Fruit fly (Drosophila melanogaster): Measurements from ENCODE around the gene CG12539.

Gene CG12539

DNA sequence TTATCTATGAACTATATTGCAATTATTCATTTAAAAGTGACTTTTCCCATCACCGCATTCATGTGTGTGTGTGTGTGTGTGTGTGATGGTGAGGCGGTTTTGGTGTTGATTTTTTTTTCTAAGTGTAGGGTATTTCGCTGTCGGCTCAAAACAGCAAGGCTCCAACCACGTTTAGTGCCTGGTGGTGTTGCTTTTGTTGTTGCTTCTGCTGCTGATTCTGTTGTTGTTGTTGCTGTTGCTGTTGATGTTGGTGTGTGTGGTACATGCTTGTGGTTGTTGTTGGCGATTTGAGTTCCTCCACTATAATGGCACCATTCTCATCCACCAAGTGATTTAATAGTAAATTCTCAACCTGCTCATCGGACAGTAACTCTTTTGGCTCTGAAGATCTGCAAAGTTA, 16.9 kb downstream of the CG12539 start:
- no peak for TF ChIP-seq Hr96 (GFP tag; optimal IDR thresholded peaks at IDR 0.05)
- TF ChIP-seq cic (GFP tag; optimal IDR thresholded peaks at IDR 0.05), result no peak
- TF ChIP-seq CG5204 (GFP tag; optimal IDR thresholded peaks at IDR 0.05), result no peak
- TF ChIP-seq CG33017 (tag; optimal IDR thresholded peaks at IDR 0.05), result no peak
- no peak for TF ChIP-seq CG7101 (tag; optimal IDR thresholded peaks at IDR 0.05)
- no peak for TF ChIP-seq tj (GFP tag; optimal IDR thresholded peaks at IDR 0.05)
- no peak for TF ChIP-seq cnc (optimal IDR thresholded peaks at IDR 0.05)
- no peak for TF ChIP-seq Mnt (GFP tag; optimal IDR thresholded peaks at IDR 0.05)
- no peak for TF ChIP-seq CG1620 (GFP tag; optimal IDR thresholded peaks at IDR 0.05)
- no peak for TF ChIP-seq CG7045 (GFP tag; optimal IDR thresholded peaks at IDR 0.05)
- no peak for TF ChIP-seq Clk (GFP tag; optimal IDR thresholded peaks at IDR 0.05)

DNA sequence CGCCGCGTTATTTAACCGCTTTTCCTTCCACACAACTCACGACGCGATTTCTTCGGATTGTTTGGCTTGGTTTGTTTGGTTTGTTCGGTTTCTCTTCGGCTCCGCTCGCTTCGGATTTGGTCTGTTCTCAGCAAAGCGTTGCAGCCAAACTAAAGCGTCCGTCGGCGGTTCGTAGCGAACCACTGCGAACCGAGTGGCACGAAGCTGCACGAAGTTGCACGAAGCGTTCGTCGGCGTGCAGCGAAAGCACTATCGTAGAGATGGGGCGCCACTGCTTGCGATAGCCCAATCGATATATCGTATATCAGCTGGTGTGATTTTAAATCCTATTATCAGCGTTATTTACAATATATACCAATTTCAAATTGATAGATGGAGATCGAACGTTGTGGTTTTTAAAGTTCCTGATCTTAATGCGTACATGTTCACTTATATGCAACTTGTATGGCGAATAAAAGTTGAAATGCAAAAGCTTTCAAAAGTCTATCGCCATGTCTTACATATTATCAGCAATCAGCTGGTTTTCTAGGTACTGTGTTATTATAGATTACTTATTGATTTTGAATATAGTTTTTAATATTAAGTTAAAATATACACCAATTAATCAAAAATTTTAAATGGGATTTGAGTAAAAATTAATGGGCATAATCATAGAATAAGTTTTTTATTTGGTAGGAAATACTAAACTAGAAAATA, 18.5 kb downstream of the CG12539 start, which contains the start of gene rut:
TSS of gene rut (minus strand) at position 152 of the 696 bp plus-strand sequence.
- TF ChIP-seq CG7045 (GFP tag; optimal IDR thresholded peaks at IDR 0.05) (no peak), toe (GFP tag; optimal IDR thresholded peaks at IDR 0.05) (no peak), ovo (GFP tag; optimal IDR thresholded peaks at IDR 0.05) (peak; percentile 0), Crg-1 (GFP tag; optimal IDR thresholded peaks at IDR 0.05) (no peak), cic (GFP tag; optimal IDR thresholded peaks at IDR 0.05) (peak; percentile 24), CG1620 (GFP tag; optimal IDR thresholded peaks at IDR 0.05) (peak; percentile 42), CG12768 (GFP tag; optimal IDR thresholded peaks at IDR 0.05) (no peak), pad (GFP tag; optimal IDR thresholded peaks at IDR 0.05) (peak; percentile 16), tj (GFP tag; optimal IDR thresholded peaks at IDR 0.05) (peak; percentile 39)

DNA sequence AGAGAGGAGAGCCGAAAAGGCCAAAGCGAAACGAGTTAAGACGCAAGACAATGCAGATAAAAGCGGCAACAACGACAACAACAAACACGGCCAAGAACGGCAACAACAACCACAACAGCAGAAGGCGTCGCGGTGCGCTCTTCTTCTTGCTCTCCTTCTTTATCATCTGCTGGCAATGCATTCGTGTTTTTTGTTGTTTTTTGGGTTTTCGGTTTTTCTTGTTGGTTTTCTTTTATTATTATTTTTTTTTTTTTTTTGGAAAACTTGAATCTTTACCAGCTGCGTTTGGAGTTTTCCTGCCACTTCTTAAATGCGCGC, 19.1 kb downstream of the CG12539 start:
- TF ChIP-seq CG12768 (GFP tag; optimal IDR thresholded peaks at IDR 0.05) (no peak), tj (GFP tag; optimal IDR thresholded peaks at IDR 0.05) (no peak), kay (GFP tag; ENCODE audit: borderline replicate concordance) (no peak)

DNA sequence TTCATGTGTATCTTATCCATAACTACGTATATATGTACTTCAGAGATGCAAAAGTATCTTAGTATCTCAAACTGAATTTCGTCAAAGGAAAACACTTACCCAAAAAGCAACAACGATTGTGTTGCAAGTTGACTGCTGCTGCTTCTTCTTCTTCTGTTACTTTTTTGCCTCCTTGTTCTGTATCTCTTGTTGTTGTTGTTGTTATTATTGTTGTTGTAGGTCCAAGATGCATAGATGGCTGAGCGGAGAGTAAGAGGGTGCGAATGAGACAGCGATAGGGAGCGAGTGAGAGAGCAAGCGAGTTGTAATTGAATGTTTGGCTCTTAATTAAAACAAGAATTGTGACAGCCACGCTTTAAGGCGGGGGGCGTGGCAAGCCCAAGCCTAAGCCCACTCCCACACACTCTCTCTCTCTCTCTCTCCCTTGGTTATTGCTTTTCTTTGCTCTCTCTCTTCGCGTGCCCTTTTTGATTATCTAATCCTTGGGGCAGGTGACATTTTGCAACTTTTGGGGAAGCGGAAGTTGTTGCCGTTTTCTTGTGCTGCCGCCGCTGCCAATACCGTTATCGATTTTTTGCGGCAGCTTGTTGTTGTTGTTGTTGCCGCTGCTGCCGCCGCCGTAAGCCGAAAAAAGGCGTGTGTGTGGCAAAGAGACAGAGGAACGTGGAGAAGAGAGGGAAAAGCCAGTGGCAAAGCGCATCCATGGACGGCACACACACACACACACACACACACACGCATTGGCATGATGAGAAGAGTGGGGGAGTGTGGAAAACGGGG, 19.7 kb downstream of the CG12539 start:
- TF ChIP-seq CG7045 (GFP tag; optimal IDR thresholded peaks at IDR 0.05), result no peak
- TF ChIP-seq bab1 (GFP tag; optimal IDR thresholded peaks at IDR 0.05), result no peak
- TF ChIP-seq CG14711 (tag; optimal IDR thresholded peaks at IDR 0.05), result no peak
- no peak for TF ChIP-seq ovo (GFP tag; optimal IDR thresholded peaks at IDR 0.05)
- no peak for TF ChIP-seq Clk (GFP tag; optimal IDR thresholded peaks at IDR 0.05)
- no peak for TF ChIP-seq toe (GFP tag; optimal IDR thresholded peaks at IDR 0.05)
- no peak for TF ChIP-seq pad (GFP tag; optimal IDR thresholded peaks at IDR 0.05)
- TF ChIP-seq CG5204 (GFP tag; optimal IDR thresholded peaks at IDR 0.05), result no peak
- TF ChIP-seq CG12768 (GFP tag; optimal IDR thresholded peaks at IDR 0.05), result no peak
- no peak for TF ChIP-seq kay (GFP tag; ENCODE audit: borderline replicate concordance)
- no peak for TF ChIP-seq cnc (optimal IDR thresholded peaks at IDR 0.05)
- no peak for TF ChIP-seq Hr96 (GFP tag; optimal IDR thresholded peaks at IDR 0.05)
- TF ChIP-seq Mnt (GFP tag; optimal IDR thresholded peaks at IDR 0.05), result no peak
- TF ChIP-seq tj (GFP tag; optimal IDR thresholded peaks at IDR 0.05), result no peak
- TF ChIP-seq CG1620 (GFP tag; optimal IDR thresholded peaks at IDR 0.05), result no peak
- no peak for TF ChIP-seq cic (GFP tag; optimal IDR thresholded peaks at IDR 0.05)
- no peak for TF ChIP-seq CG7101 (tag; optimal IDR thresholded peaks at IDR 0.05)
- TF ChIP-seq CG33017 (tag; optimal IDR thresholded peaks at IDR 0.05), result no peak
- no peak for TF ChIP-seq CG11617 (GFP tag; optimal IDR thresholded peaks at IDR 0.05)

DNA sequence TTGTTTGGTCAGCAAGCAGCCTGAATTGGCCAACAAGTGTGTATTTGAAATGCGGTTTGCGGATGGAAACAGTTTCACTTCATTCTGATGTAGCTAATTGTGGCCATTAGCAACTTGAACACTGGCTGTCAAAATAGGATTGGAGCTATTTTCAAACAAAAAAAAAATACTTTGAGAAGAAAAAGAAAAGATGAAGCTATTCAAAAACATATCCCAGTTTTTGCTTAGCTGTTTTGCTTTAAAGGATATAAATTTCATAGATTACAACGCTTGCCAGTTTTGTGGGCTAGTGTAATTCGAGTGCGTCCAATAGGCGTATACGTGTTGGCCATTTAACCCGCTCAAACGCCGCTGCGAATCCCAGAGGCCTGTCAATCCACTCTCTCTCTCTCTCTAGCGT, 32.3 kb downstream of the CG12539 start:
- TF ChIP-seq kay (GFP tag; ENCODE audit: borderline replicate concordance), result no peak
- TF ChIP-seq CG12768 (GFP tag; optimal IDR thresholded peaks at IDR 0.05), result no peak
- TF ChIP-seq tj (GFP tag; optimal IDR thresholded peaks at IDR 0.05), result no peak
- no peak for TF ChIP-seq CG14711 (tag; optimal IDR thresholded peaks at IDR 0.05)
- TF ChIP-seq Mnt (GFP tag; optimal IDR thresholded peaks at IDR 0.05), result no peak
- no peak for TF ChIP-seq CG5204 (GFP tag; optimal IDR thresholded peaks at IDR 0.05)
- no peak for TF ChIP-seq CG33017 (tag; optimal IDR thresholded peaks at IDR 0.05)
- no peak for TF ChIP-seq toe (GFP tag; optimal IDR thresholded peaks at IDR 0.05)
- TF ChIP-seq CG7045 (GFP tag; optimal IDR thresholded peaks at IDR 0.05), result no peak
- no peak for TF ChIP-seq pad (GFP tag; optimal IDR thresholded peaks at IDR 0.05)
- no peak for TF ChIP-seq cnc (optimal IDR thresholded peaks at IDR 0.05)
- no peak for TF ChIP-seq CG1620 (GFP tag; optimal IDR thresholded peaks at IDR 0.05)

DNA sequence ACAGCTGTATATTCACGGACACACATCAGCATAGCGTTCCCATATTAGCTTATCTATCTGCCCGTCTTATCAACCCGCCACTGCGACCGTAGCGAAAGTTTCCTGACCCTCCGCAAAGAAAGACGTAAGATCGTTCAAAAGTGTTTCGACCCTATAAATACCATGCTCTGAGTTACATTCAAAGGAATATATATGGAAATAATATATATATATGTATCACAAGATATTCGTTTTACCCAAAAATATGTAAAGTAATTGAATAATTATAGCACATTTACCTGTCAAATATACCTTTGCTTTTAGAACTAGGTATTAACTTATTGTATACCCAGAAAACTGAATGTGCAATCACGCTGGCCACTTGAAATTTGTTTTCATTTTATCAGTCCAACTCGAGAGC, 34.1 kb downstream of the CG12539 start:
- TF ChIP-seq CG14711 (tag; optimal IDR thresholded peaks at IDR 0.05), result peak; percentile 50
- TF ChIP-seq cnc (optimal IDR thresholded peaks at IDR 0.05), result no peak
- no peak for TF ChIP-seq Hr96 (GFP tag; optimal IDR thresholded peaks at IDR 0.05)
- peak; percentile 38 for TF ChIP-seq CG33017 (tag; optimal IDR thresholded peaks at IDR 0.05)
- TF ChIP-seq CG7101 (tag; optimal IDR thresholded peaks at IDR 0.05), result peak; percentile 33

DNA sequence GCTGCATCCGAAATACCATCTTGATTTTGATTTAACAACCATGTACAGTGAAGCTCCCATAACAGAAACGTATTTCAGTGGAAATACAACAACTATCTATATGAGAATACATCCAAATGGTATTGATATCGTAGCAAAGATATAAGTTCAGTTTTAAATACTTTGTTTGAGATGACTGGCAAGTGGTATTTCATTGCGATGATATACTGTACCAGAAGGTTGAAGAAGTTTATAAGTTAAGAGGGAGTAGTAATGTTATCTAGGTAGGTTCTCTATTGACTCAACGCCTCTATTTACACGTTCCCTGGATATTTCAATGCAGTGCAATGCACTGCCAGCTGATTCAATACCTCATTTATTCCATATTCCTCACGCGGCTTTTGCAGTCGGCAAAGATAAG, 38.9 kb downstream of the CG12539 start:
- TF ChIP-seq toe (GFP tag; optimal IDR thresholded peaks at IDR 0.05) (peak; percentile 15), Mnt (GFP tag; optimal IDR thresholded peaks at IDR 0.05) (peak; percentile 27), CG7101 (tag; optimal IDR thresholded peaks at IDR 0.05) (peak; percentile 72), ovo (GFP tag; optimal IDR thresholded peaks at IDR 0.05) (peak; percentile 90), tj (GFP tag; optimal IDR thresholded peaks at IDR 0.05) (no peak), cnc (optimal IDR thresholded peaks at IDR 0.05) (no peak), CG14711 (tag; optimal IDR thresholded peaks at IDR 0.05) (peak; percentile 19), bab1 (GFP tag; optimal IDR thresholded peaks at IDR 0.05) (no peak), Hr96 (GFP tag; optimal IDR thresholded peaks at IDR 0.05) (peak; percentile 0), CG1620 (GFP tag; optimal IDR thresholded peaks at IDR 0.05) (peak; percentile 60), kay (GFP tag; ENCODE audit: borderline replicate concordance) (no peak), CG7045 (GFP tag; optimal IDR thresholded peaks at IDR 0.05) (peak; percentile 47), pad (GFP tag; optimal IDR thresholded peaks at IDR 0.05) (peak; percentile 48), Clk (GFP tag; optimal IDR thresholded peaks at IDR 0.05) (no peak), CG11617 (GFP tag; optimal IDR thresholded peaks at IDR 0.05) (peak; percentile 52), CG12768 (GFP tag; optimal IDR thresholded peaks at IDR 0.05) (peak; percentile 18), CG5204 (GFP tag; optimal IDR thresholded peaks at IDR 0.05) (no peak), cic (GFP tag; optimal IDR thresholded peaks at IDR 0.05) (peak; percentile 60), Crg-1 (GFP tag; optimal IDR thresholded peaks at IDR 0.05) (peak; percentile 83), CG33017 (tag; optimal IDR thresholded peaks at IDR 0.05) (no peak)

Data from whole organism, adult.